Worm (Caenorhabditis elegans) whole organism, late embryonic: ENCODE results near the gene T27A8.3.
"Not testable (repeated sequence)": the region's sequence is repeated elsewhere in the genome, so short reads cannot be mapped to it uniquely, and the experiment has no call there.

ENCODE experiments used
- C08G9.2 ChIP-seq: sonication (generic microtip); optimal IDR thresholded peaks from 2 replicates; lab custom pipeline; 2016; ENCODE audit warnings: mild to moderate bottlenecking, missing genetic modification characterization, moderate library complexity, missing compliant biosample characterization
- C38D4.7 ChIP-seq: fragments of 200-800 bp; sonication (Bioruptor generic); optimal IDR thresholded peaks from 2 replicates; lab custom pipeline; 2018; ENCODE audit warnings: mild to moderate bottlenecking, missing genetic modification characterization, moderate library complexity, missing compliant biosample characterization
- K02D7.2 ChIP-seq: sonication (generic microtip); optimal IDR thresholded peaks from 2 replicates; lab custom pipeline; 2017; ENCODE audit warnings: mild to moderate bottlenecking, missing genetic modification characterization, missing compliant biosample characterization
- K09A11.1 ChIP-seq: sonication (generic microtip); optimal IDR thresholded peaks from 2 replicates; lab custom pipeline; 2017; ENCODE audit warnings: antibody characterized with exemption, mild to moderate bottlenecking, missing genetic modification characterization, missing compliant biosample characterization; ENCODE audit not compliant: insufficient read depth
- T23F11.4 ChIP-seq: fragments of 200-800 bp; sonication (Bioruptor generic); optimal IDR thresholded peaks from 2 replicates; lab custom pipeline; 2018; ENCODE audit warnings: mild to moderate bottlenecking, missing genetic modification characterization, missing compliant biosample characterization
- ama-1 ChIP-seq: fragments of 150-350 bp; optimal IDR thresholded peaks from 2 replicates; lab custom pipeline; 2014
- ceh-18 ChIP-seq: sonication (generic microtip); optimal IDR thresholded peaks from 2 replicates; lab custom pipeline; 2016; ENCODE audit warnings: missing genetic modification characterization, missing compliant biosample characterization
- ceh-19 ChIP-seq: fragments of 200-800 bp; sonication (Bioruptor generic); optimal IDR thresholded peaks from 2 replicates; lab custom pipeline; 2018; ENCODE audit warnings: mild to moderate bottlenecking, missing genetic modification characterization, missing compliant biosample characterization
- ceh-22 ChIP-seq: sonication (generic microtip); optimal IDR thresholded peaks from 2 replicates; lab custom pipeline; 2017; ENCODE audit warnings: missing biosample characterization, missing genetic modification characterization
- ceh-30 ChIP-seq: fragments of 150-350 bp; optimal IDR thresholded peaks from 2 replicates; lab custom pipeline; 2014; ENCODE audit warnings: missing biosample characterization, missing genetic modification characterization
- ceh-31 ChIP-seq: sonication (generic microtip); optimal IDR thresholded peaks from 2 replicates; lab custom pipeline; 2016; ENCODE audit warnings: missing genetic modification characterization, missing compliant biosample characterization
- ceh-45 ChIP-seq: fragments of 200-800 bp; sonication (Bioruptor generic); IDR thresholded peaks from 2 replicates; pipeline ENCODE4 v1.3.6; 2022; ENCODE audit warnings: missing genetic modification reagents, missing genetic modification characterization, missing compliant biosample characterization
- ceh-48 ChIP-seq: sonication (generic microtip); optimal IDR thresholded peaks from 2 replicates; lab custom pipeline; 2016; ENCODE audit warnings: missing genetic modification characterization, inconsistent platforms, missing compliant biosample characterization
- ceh-6 ChIP-seq: fragments of 200-800 bp; sonication (Bioruptor generic); optimal IDR thresholded peaks from 2 replicates; lab custom pipeline; 2018; ENCODE audit warnings: mild to moderate bottlenecking, missing genetic modification characterization, missing compliant biosample characterization
- elt-2 ChIP-seq: sonication (generic microtip); optimal IDR thresholded peaks from 2 replicates; lab custom pipeline; 2016; ENCODE audit warnings: missing genetic modification reagents, missing genetic modification characterization, missing compliant biosample characterization
- ets-4 ChIP-seq: sonication (generic microtip); optimal IDR thresholded peaks from 2 replicates; lab custom pipeline; 2016; ENCODE audit warnings: missing genetic modification characterization, missing compliant biosample characterization
- fkh-10 ChIP-seq: fragments of 150-350 bp; optimal IDR thresholded peaks from 2 replicates; lab custom pipeline; 2014; ENCODE audit warnings: missing biosample characterization, missing genetic modification reagents, missing genetic modification characterization
- gmeb-2 ChIP-seq: sonication (generic microtip); optimal IDR thresholded peaks from 2 replicates; lab custom pipeline; 2016; ENCODE audit warnings: missing genetic modification characterization, inconsistent platforms, missing compliant biosample characterization
- hlh-15 ChIP-seq: sonication (generic microtip); optimal IDR thresholded peaks from 2 replicates; lab custom pipeline; 2016; ENCODE audit warnings: missing genetic modification characterization, missing compliant biosample characterization
- hlh-30 ChIP-seq: sonication (generic microtip); optimal IDR thresholded peaks from 2 replicates; lab custom pipeline; 2017; ENCODE audit warnings: antibody characterized with exemption, missing genetic modification characterization, missing compliant biosample characterization; ENCODE audit not compliant: insufficient read depth
- hlh-8 ChIP-seq: sonication (generic microtip); optimal IDR thresholded peaks from 2 replicates; lab custom pipeline; 2016; ENCODE audit warnings: missing genotype, missing genetic modification characterization, missing compliant biosample characterization
- lim-6 ChIP-seq: sonication (generic microtip); optimal IDR thresholded peaks from 2 replicates; lab custom pipeline; 2016; ENCODE audit warnings: missing genetic modification characterization, missing compliant biosample characterization
- lin-11 ChIP-seq: fragments of 200-800 bp; sonication (Bioruptor generic); optimal IDR thresholded peaks from 2 replicates; lab custom pipeline; 2018; ENCODE audit warnings: mild to moderate bottlenecking, missing genetic modification characterization, missing compliant biosample characterization
- madf-2 ChIP-seq: sonication (generic microtip); optimal IDR thresholded peaks from 2 replicates; lab custom pipeline; 2017; ENCODE audit warnings: missing genetic modification characterization, missing compliant biosample characterization
- npax-4 ChIP-seq: sonication (generic microtip); optimal IDR thresholded peaks from 2 replicates; lab custom pipeline; 2016; ENCODE audit warnings: missing genetic modification characterization, missing compliant biosample characterization
- pag-3 ChIP-seq: sonication (generic microtip); optimal IDR thresholded peaks from 2 replicates; lab custom pipeline; 2016; ENCODE audit warnings: missing compliant biosample characterization, missing genetic modification characterization, borderline replicate concordance
- pax-1 ChIP-seq: fragments of 150-350 bp; optimal IDR thresholded peaks from 2 replicates; lab custom pipeline; 2014; ENCODE audit warnings: missing biosample characterization, missing genetic modification characterization
- pha-2 ChIP-seq: sonication (generic microtip); optimal IDR thresholded peaks from 2 replicates; lab custom pipeline; 2017; ENCODE audit warnings: mild to moderate bottlenecking, missing genetic modification characterization, missing compliant biosample characterization
- ref-2 ChIP-seq: sonication (generic microtip); optimal IDR thresholded peaks from 2 replicates; lab custom pipeline; 2016; ENCODE audit warnings: missing genetic modification characterization, missing compliant biosample characterization
- rnt-1 ChIP-seq: sonication (generic microtip); optimal IDR thresholded peaks from 2 replicates; lab custom pipeline; 2016; ENCODE audit warnings: missing genetic modification characterization, missing compliant biosample characterization
- sdc-2 ChIP-seq: sonication (generic microtip); optimal IDR thresholded peaks from 2 replicates; lab custom pipeline; 2016; ENCODE audit warnings: missing genotype, missing genetic modification characterization, missing compliant biosample characterization
- sox-2 ChIP-seq: fragments of 200-800 bp; sonication (Bioruptor generic); IDR thresholded peaks from 2 replicates; pipeline ENCODE4 v1.3.6; 2022; ENCODE audit warnings: missing genetic modification reagents, missing genetic modification characterization, missing compliant biosample characterization
- syd-9 ChIP-seq: sonication (generic microtip); optimal IDR thresholded peaks from 2 replicates; lab custom pipeline; 2016; ENCODE audit warnings: mild to moderate bottlenecking, missing genetic modification characterization, moderate library complexity, missing compliant biosample characterization
- ttx-3 ChIP-seq: sonication (generic microtip); optimal IDR thresholded peaks from 2 replicates; lab custom pipeline; 2016; ENCODE audit warnings: missing genetic modification reagents, missing genetic modification characterization, missing compliant biosample characterization
- unc-3 ChIP-seq, 2 experiments: fragments of 200-800 bp in 1 of 2; sonication (Bioruptor generic) in 1 of 2; sonication (generic microtip) in 1 of 2; conservative IDR thresholded peaks in 1 of 2; optimal IDR thresholded peaks in 1 of 2; 2 replicates each; pipeline versions ENCODE4 v1.3.6 to Lab custom; 2016 to 2022; ENCODE audit warnings: missing compliant biosample characterization in 2 of 2, missing genetic modification characterization in 2 of 2, missing genetic modification reagents in 1 of 2
- unc-42 ChIP-seq: sonication (generic microtip); optimal IDR thresholded peaks from 2 replicates; lab custom pipeline; 2016; ENCODE audit warnings: missing genotype, missing genetic modification characterization, missing compliant biosample characterization
- unc-55 ChIP-seq: sonication (generic microtip); optimal IDR thresholded peaks from 2 replicates; lab custom pipeline; 2017; ENCODE audit warnings: missing biosample characterization, missing genetic modification reagents, missing genetic modification characterization
- zip-5 ChIP-seq: sonication (generic microtip); optimal IDR thresholded peaks from 2 replicates; lab custom pipeline; 2016; ENCODE audit warnings: missing genetic modification characterization, missing compliant biosample characterization

The T27A8.3 gene

ce11 chrX:16062385-16062784 is at the start of gene T27A8.3:
Gene T27A8.3 (plus strand): TSS chrX:16062685.
- TF ChIP-seq fkh-10 (GFP tag; lab: Kevin White, UChicago); ttx-3; ceh-22 (tag; lab: Kevin White, UChicago): not testable (repeated sequence)

- TF ChIP-seq pax-1 (tag; lab: Kevin White, UChicago) (no peak), syd-9 (no peak), K02D7.2 (tag; lab: Kevin White, UChicago) (no peak)
Observed at ce11 chrX:16016796-16017195, 45.7 kb upstream of the T27A8.3 start, which contains the start of the genes VB0395L.1 and nhx-1. Gene VB0395L.1 (minus strand): TSS chrX:16016981. Gene nhx-1 (plus strand): TSS chrX:16017121.

ce11 chrX:16024558-16024957 is 37.9 kb upstream of the T27A8.3 start:
- TF ChIP-seq zip-5 (tag; lab: Kevin White, UChicago) (no peak), pag-3 (tag; lab: Kevin White, UChicago) (no peak), madf-2 (tag; lab: Kevin White, UChicago) (no peak), ceh-18 (peak; percentile 3), ama-1 (lab: Kevin White, UChicago) (no peak), T23F11.4 (GFP tag; lab: Kevin White, UChicago) (no peak), ceh-31 (tag; lab: Kevin White, UChicago) (peak; percentile 23), ceh-30 (tag; lab: Kevin White, UChicago) (no peak), unc-42 (tag; lab: Kevin White, UChicago) (no peak), gmeb-2 (tag; lab: Kevin White, UChicago) (no peak), ceh-48 (tag; lab: Kevin White, UChicago) (no peak), hlh-8 (tag; lab: Kevin White, UChicago) (no peak), lim-6 (tag; lab: Kevin White, UChicago) (no peak), K09A11.1 (tag; lab: Kevin White, UChicago) (no peak), ceh-6 (GFP tag; lab: Kevin White, UChicago) (no peak), ref-2 (tag; lab: Kevin White, UChicago) (no peak), sdc-2 (peak; percentile 34)

ce11 chrX:16028980-16029379 is 33.5 kb upstream of the T27A8.3 start:
- TF ChIP-seq ceh-45 (GFP tag; lab: Robert Waterston, UW): no peak
- no peak for TF ChIP-seq ceh-31 (tag; lab: Kevin White, UChicago)
- no peak for TF ChIP-seq elt-2 (tag; lab: Kevin White, UChicago)
- TF ChIP-seq, all 69 proteins: peak for 0

ce11 chrX:16030506-16030905 is 32.0 kb upstream of the T27A8.3 start, which contains the start of gene mboa-1:
Gene mboa-1 (plus strand): TSS chrX:16030806.
- no peak for TF ChIP-seq ets-4 (tag; lab: Kevin White, UChicago)
- no peak for TF ChIP-seq C08G9.2 (tag; lab: Kevin White, UChicago)
- no peak for TF ChIP-seq unc-42 (tag; lab: Kevin White, UChicago)
- no peak for TF ChIP-seq lin-11 (tag; lab: Kevin White, UChicago)
- TF ChIP-seq npax-4 (tag; lab: Kevin White, UChicago): no peak
- TF ChIP-seq ceh-19 (GFP tag; lab: Kevin White, UChicago): no peak
- no peak for TF ChIP-seq pha-2 (tag; lab: Kevin White, UChicago)
- TF ChIP-seq syd-9: no peak
- TF ChIP-seq hlh-8 (tag; lab: Kevin White, UChicago): no peak
- no peak for TF ChIP-seq sox-2 (GFP tag; lab: Robert Waterston, UW)
- TF ChIP-seq rnt-1 (tag; lab: Kevin White, UChicago): no peak
- TF ChIP-seq hlh-15 (tag; lab: Kevin White, UChicago): no peak
- TF ChIP-seq hlh-30 (tag; lab: Kevin White, UChicago): no peak
- no peak for TF ChIP-seq ceh-18
- no peak for TF ChIP-seq K02D7.2 (tag; lab: Kevin White, UChicago)
- no peak for TF ChIP-seq C38D4.7 (GFP tag; lab: Kevin White, UChicago)
- TF ChIP-seq unc-55 (GFP tag; lab: Kevin White, UChicago): no peak
- TF ChIP-seq unc-3 (GFP tag; conservative IDR thresholded peaks at IDR 0.05; lab: Robert Waterston, UW): no peak
- TF ChIP-seq unc-3 (tag; optimal IDR thresholded peaks at IDR 0.05; lab: Kevin White, UChicago): no peak
